Fruit fly (Drosophila melanogaster): ENCODE results near the gene Hip1.

DNA sequence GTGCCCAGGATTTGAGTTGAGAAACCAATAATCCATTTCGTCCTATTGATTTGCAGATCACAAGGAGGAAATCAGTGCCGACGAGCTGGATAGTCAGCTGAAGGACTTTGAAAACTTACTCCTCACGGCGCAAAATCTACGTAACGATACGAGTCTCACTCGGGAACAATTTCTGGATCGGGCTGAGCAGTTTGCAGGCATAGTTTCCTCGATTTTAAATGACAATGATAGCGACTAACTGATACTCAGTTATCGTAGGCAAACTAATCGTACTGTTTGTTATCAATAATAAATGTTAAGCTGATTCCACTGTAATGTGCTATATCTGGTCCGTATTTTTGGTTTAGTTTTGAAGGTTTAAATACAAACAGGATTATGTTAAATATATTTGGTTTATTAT, 27.1 kb downstream of the Hip1 start:
- TF ChIP-seq CG10669 (GFP tag; optimal IDR thresholded peaks at IDR 0.05) (no peak), CG15336 (GFP tag; IDR thresholded peaks at IDR 0.05) (no peak), Blimp-1 (GFP tag; optimal IDR thresholded peaks at IDR 0.05) (no peak)

Measured in whole organism, prepupa.